Worm (Caenorhabditis elegans): Measurements from ENCODE around the gene F32D8.7.

The F32D8.7 gene

ce11 chrV:10898107-10898506, at the start of gene F32D8.7:
Gene F32D8.7, plus strand, starts transcription at chrV:10898435.
- TF ChIP-seq W03F9.2 (tag; optimal IDR thresholded peaks at IDR 0.05) (no peak), dao-5 (tag; optimal IDR thresholded peaks at IDR 0.05) (no peak)

- TF ChIP-seq him-1 (tag; optimal IDR thresholded peaks at IDR 0.05) (no peak), W03F9.2 (tag; optimal IDR thresholded peaks at IDR 0.05) (no peak), dao-5 (tag; optimal IDR thresholded peaks at IDR 0.05) (no peak)
Observed at ce11 chrV:10854197-10854596, 44.0 kb upstream of the F32D8.7 start.

- TF ChIP-seq W03F9.2 (tag; optimal IDR thresholded peaks at IDR 0.05) = no peak
Observed at ce11 chrV:10855363-10855762, 42.9 kb upstream of the F32D8.7 start.

ce11 chrV:10856901-10857637, 41.2 kb upstream of the F32D8.7 start:
- TF ChIP-seq W03F9.2 (tag; optimal IDR thresholded peaks at IDR 0.05) = no peak
- TF ChIP-seq him-1 (tag; optimal IDR thresholded peaks at IDR 0.05) = no peak
- TF ChIP-seq dao-5 (tag; optimal IDR thresholded peaks at IDR 0.05) = no peak

- TF ChIP-seq dao-5 (tag; optimal IDR thresholded peaks at IDR 0.05) (no peak), him-1 (tag; optimal IDR thresholded peaks at IDR 0.05) (peak; percentile 62), W03F9.2 (tag; optimal IDR thresholded peaks at IDR 0.05) (peak; percentile 5)
Observed at ce11 chrV:10858340-10858739, 39.9 kb upstream of the F32D8.7 start.

ce11 chrV:10859048-10859637, 39.1 kb upstream of the F32D8.7 start:
- TF ChIP-seq W03F9.2 (tag; optimal IDR thresholded peaks at IDR 0.05) (no peak), dao-5 (tag; optimal IDR thresholded peaks at IDR 0.05) (no peak), him-1 (tag; optimal IDR thresholded peaks at IDR 0.05) (no peak)

ce11 chrV:10859775-10860174, 38.5 kb upstream of the F32D8.7 start:
- TF ChIP-seq him-1 (tag; optimal IDR thresholded peaks at IDR 0.05) (no peak), W03F9.2 (tag; optimal IDR thresholded peaks at IDR 0.05) (no peak), dao-5 (tag; optimal IDR thresholded peaks at IDR 0.05) (no peak)

- TF ChIP-seq him-1 (tag; optimal IDR thresholded peaks at IDR 0.05) (no peak), dao-5 (tag; optimal IDR thresholded peaks at IDR 0.05) (no peak), W03F9.2 (tag; optimal IDR thresholded peaks at IDR 0.05) (no peak)
Observed at ce11 chrV:10860526-10861037, 37.7 kb upstream of the F32D8.7 start.

- TF ChIP-seq W03F9.2 (tag; optimal IDR thresholded peaks at IDR 0.05) (no peak), him-1 (tag; optimal IDR thresholded peaks at IDR 0.05) (no peak), dao-5 (tag; optimal IDR thresholded peaks at IDR 0.05) (no peak)
Observed at ce11 chrV:10861611-10862262, 36.5 kb upstream of the F32D8.7 start.

ce11 chrV:10862457-10863097, 35.7 kb upstream of the F32D8.7 start:
- no peak for TF ChIP-seq dao-5 (tag; optimal IDR thresholded peaks at IDR 0.05)
- TF ChIP-seq W03F9.2 (tag; optimal IDR thresholded peaks at IDR 0.05) = no peak
- no peak for TF ChIP-seq him-1 (tag; optimal IDR thresholded peaks at IDR 0.05)

- TF ChIP-seq dao-5 (tag; optimal IDR thresholded peaks at IDR 0.05) = no peak
- no peak for TF ChIP-seq him-1 (tag; optimal IDR thresholded peaks at IDR 0.05)
- TF ChIP-seq W03F9.2 (tag; optimal IDR thresholded peaks at IDR 0.05) = no peak
Observed at ce11 chrV:10865599-10865998, 32.6 kb upstream of the F32D8.7 start, which contains the start of gene saeg-1. Gene saeg-1, minus strand, starts transcription at chrV:10865699.

- no peak for TF ChIP-seq him-1 (tag; optimal IDR thresholded peaks at IDR 0.05)
- TF ChIP-seq dao-5 (tag; optimal IDR thresholded peaks at IDR 0.05) = no peak
- TF ChIP-seq W03F9.2 (tag; optimal IDR thresholded peaks at IDR 0.05) = no peak
Observed at ce11 chrV:10867586-10867985, 30.6 kb upstream of the F32D8.7 start.

ce11 chrV:10870050-10870449, 28.2 kb upstream of the F32D8.7 start:
- TF ChIP-seq dao-5 (tag; optimal IDR thresholded peaks at IDR 0.05) = no peak
- no peak for TF ChIP-seq W03F9.2 (tag; optimal IDR thresholded peaks at IDR 0.05)
- TF ChIP-seq him-1 (tag; optimal IDR thresholded peaks at IDR 0.05) = no peak

- TF ChIP-seq him-1 (tag; optimal IDR thresholded peaks at IDR 0.05) (peak; percentile 88), W03F9.2 (tag; optimal IDR thresholded peaks at IDR 0.05) (peak; percentile 25), dao-5 (tag; optimal IDR thresholded peaks at IDR 0.05) (no peak)
Observed at ce11 chrV:10871457-10871861, 26.8 kb upstream of the F32D8.7 start.

Data from whole organism, L4/young adult.